Worm (Caenorhabditis elegans) whole organism, early embryonic: Measurements from ENCODE around the gene his-35.

Experiments used
- F13C5.2 ChIP-seq: sonication (generic microtip); optimal IDR thresholded peaks from 2 replicates; lab custom pipeline; 2017; ENCODE audit warnings: mild to moderate bottlenecking, missing genetic modification characterization, inconsistent platforms, missing compliant biosample characterization
- ama-1 ChIP-seq: fragments of 150-350 bp; optimal IDR thresholded peaks from 2 replicates; lab custom pipeline; 2014
- ceh-36 ChIP-seq: sonication (generic microtip); optimal IDR thresholded peaks from 2 replicates; lab custom pipeline; 2016; ENCODE audit warnings: missing genetic modification characterization, inconsistent platforms, missing compliant biosample characterization
- ets-7 ChIP-seq: sonication (generic microtip); optimal IDR thresholded peaks from 2 replicates; lab custom pipeline; 2016; ENCODE audit warnings: missing genotype, missing genetic modification characterization, missing compliant biosample characterization
- flt-1 ChIP-seq: fragments of 200-800 bp; sonication (Bioruptor generic); IDR thresholded peaks from 2 replicates; pipeline ENCODE4 v1.3.6; 2022; ENCODE audit warnings: missing genetic modification characterization, missing compliant biosample characterization
- hmbx-1 ChIP-seq: sonication (generic microtip); optimal IDR thresholded peaks from 2 replicates; lab custom pipeline; 2016; ENCODE audit warnings: mild to moderate bottlenecking, missing genetic modification characterization, missing compliant biosample characterization
- hmg-4 ChIP-seq: fragments of 200-800 bp; sonication (Bioruptor generic); optimal IDR thresholded peaks from 2 replicates; lab custom pipeline; 2018; ENCODE audit warnings: mild to moderate bottlenecking, missing genetic modification characterization, missing compliant biosample characterization
- hnd-1 ChIP-seq: sonication (generic microtip); optimal IDR thresholded peaks from 2 replicates; lab custom pipeline; 2016; ENCODE audit warnings: missing genetic modification characterization, missing compliant biosample characterization
- scrt-1 ChIP-seq: fragments of 200-800 bp; sonication (Bioruptor generic); IDR thresholded peaks from 2 replicates; pipeline ENCODE4 v1.3.6; 2022; ENCODE audit warnings: missing genetic modification characterization, missing compliant biosample characterization
- tbx-37 ChIP-seq: fragments of 200-800 bp; sonication (Bioruptor generic); conservative IDR thresholded peaks from 2 replicates; pipeline ENCODE4 v1.3.6; 2022; ENCODE audit warnings: missing genetic modification reagents, missing genetic modification characterization, missing compliant biosample characterization
- tra-4 ChIP-seq: sonication (generic microtip); optimal IDR thresholded peaks from 2 replicates; lab custom pipeline; 2017; ENCODE audit warnings: missing genetic modification characterization, missing compliant biosample characterization

ce11 chrV:9539638-9540037 is 5.5 kb downstream of the his-35 start, which contains the start of gene C50F4.12:
- no peak for TF ChIP-seq ama-1 (lab: Kevin White, UChicago)
- no peak for TF ChIP-seq tbx-37 (GFP tag; lab: Robert Waterston, UW)
- TF ChIP-seq flt-1 (GFP tag; lab: Robert Waterston, UW): no peak
- TF ChIP-seq hmg-4 (GFP tag; lab: Kevin White, UChicago): no peak
- TF ChIP-seq ceh-36 (tag; lab: Kevin White, UChicago): no peak
- TF ChIP-seq hnd-1 (tag; lab: Kevin White, UChicago): no peak
- TF ChIP-seq hmbx-1 (tag; lab: Kevin White, UChicago): no peak
- no peak for TF ChIP-seq scrt-1 (GFP tag; lab: Robert Waterston, UW)
- no peak for TF ChIP-seq ets-7 (tag; lab: Kevin White, UChicago)
- TF ChIP-seq tra-4: no peak
- no peak for TF ChIP-seq F13C5.2 (tag; lab: Kevin White, UChicago)
